Fruit fly (Drosophila melanogaster) ovary, adult (tissue): ENCODE measurements around the gene vih.

Experiments used
- CG17801 ChIP-seq: fragments of 200-800 bp; optimal IDR thresholded peaks from 2 replicates; lab custom pipeline; 2019; ENCODE audit warnings: missing biosample characterization, mild to moderate bottlenecking, missing genetic modification characterization, moderate library complexity; ENCODE audit not compliant: partially characterized antibody

vih gene

DNA sequence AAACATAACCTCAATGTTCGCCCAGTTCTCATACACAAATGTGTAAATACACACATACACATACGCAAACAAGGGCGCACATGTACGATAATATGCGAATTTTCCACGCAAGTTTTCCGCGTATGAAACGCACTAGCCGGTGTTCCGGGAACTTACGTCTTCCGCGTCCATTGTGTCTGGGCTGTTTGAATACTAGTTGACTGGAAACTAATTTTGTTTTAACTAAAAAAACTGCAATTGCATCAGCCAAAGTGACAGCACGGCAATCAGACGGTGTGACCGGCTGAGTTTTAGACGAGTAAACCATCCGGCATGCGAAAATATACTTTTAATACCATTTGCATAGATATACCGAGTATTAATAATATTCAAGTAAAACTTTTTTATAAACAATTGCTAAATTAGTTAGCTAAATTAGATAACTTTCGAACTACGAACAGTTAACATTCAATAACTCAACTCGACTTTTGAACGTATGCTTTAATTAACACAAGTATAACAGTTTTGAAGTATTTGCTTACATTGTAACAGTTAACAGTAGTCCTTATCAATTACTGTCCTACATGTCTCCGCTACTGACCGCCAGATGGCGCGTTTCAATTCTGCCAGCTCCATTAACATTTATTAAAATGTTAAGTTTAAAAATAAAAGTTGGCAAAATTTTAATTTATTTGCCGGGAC, 22.5 kb downstream of the vih start, which contains the start of gene eIF2beta:
Gene eIF2beta, minus strand, starts transcription at position 299 of the 681 bp plus-strand sequence.
- peak; percentile 40 for TF ChIP-seq CG17801

DNA sequence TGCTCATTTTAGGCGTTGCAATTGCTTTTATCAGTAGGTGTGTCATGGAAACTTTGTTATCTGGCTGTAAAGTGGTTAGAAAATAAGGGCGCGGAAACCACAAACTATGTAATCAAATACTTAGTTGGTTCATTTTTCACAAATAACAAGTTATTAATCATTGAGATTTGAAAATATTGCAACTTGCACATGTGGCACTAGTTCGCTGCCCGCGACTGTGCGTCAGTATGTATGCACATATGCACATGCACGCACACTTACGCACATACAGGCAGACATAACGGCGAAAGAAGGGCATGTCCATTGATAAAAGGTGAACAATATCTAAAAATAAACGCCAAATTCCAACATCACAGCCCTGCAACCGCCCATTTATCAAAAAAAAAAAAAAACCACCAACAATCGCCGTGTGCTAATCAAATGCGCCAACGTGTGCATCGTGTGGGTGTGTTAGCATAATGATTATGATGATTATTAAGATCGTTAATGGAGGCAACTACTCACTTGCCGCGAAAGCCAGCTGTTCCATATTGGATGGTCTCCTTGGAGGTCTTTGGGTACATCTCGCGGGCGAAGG, 25.4 kb downstream of the vih start:
- no peak for TF ChIP-seq CG17801

DNA sequence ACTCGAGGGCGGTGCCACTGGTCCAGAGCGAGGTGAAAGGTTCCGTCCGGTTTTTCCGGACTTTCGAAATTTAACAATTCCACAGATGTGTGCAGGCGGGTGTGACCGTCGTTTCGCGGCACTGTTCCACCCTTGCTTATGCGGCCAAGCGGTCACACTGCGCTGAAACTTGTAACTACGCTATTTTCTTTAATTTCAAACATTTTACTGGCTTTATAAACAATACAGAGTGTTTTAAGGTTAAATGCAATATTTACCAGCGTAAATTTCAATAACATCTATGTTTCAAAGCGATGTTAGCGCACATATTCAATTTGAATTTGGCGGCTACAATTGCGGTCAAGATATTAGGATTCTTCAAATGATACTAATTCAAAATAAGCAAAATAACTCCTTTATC, 26.0 kb downstream of the vih start, which contains the start of gene nst:
Gene nst, minus strand, starts transcription at position 128 of the 400 bp plus-strand sequence.
- TF ChIP-seq CG17801: no peak

DNA sequence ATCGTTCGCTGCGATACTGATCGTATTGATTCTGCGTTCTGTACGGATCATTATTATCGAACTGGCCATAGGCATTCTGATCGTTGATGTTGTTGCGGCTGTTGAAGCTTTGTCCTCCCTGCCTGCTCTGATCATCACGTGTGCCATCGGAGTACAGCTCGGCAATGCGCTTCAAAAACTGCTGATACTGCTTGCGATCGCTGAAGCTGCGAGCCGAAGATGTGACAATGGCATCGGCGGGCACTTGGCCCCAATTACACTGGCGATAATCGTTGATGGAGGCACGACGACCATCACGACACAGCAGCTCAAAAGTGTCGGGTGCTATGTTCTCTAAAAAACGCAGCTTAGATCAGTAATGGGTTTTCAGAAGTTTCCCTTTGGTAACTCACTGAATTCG, 28.1 kb downstream of the vih start:
- no peak for TF ChIP-seq CG17801

DNA sequence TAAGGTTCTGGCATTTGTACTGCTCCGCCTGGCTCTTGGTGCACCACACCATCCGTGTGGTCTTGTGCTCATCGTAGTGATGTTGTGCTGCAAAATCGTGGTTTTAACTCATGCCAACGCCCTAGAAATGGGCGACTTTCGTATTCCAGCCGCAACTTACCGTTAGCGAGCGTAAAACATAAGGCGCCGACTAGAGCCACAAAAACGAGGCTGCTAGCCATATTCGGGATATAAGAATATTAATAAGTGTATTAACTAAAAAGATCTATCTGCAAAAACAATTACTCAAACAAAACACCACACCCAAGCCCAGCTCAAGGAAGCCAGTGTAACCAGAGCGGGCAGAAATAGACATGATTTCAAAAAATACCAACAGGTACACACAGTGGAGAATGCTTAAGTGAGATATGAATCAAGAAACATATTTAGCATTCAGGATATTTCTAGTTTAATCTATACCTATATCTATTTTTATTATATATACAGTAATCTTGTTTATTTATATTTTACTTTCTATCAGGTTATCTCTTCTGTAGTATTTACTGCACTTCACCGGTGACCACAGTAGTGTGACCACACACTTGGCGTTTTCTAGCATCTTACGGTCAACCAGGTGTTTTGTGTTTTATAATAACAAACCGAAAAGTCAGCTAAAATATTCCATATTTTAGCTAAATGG, 29.4 kb downstream of the vih start, which contains the start of the genes Tsf2 and CG34242:
Gene Tsf2, minus strand, starts transcription at position 333 of the 679 bp plus-strand sequence.
Gene CG34242, plus strand, starts transcription at position 605 of the 679 bp plus-strand sequence.
- peak; percentile 81 for TF ChIP-seq CG17801

DNA sequence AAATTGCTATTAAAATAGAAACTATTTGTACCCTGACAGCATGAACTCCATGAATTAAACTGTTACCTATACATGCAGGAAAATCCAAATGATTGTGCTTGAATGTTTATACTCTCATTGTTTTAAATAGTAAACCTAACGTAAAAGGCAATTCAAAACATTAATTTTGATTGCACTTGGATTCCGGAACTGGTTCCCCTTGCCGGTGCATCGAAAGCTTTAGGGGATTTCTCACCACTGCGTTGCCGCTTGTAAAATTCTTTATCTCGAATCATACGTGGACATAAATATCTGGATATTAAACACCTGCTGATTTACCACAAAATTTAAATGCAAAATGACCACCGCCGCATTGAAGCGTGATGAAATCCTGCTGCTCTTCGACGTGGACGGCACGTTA, 30.2 kb downstream of the vih start, which contains the start of gene Pmm2:
Gene Pmm2, plus strand, starts transcription at position 273 of the 400 bp plus-strand sequence.
- TF ChIP-seq CG17801: peak; percentile 9

DNA sequence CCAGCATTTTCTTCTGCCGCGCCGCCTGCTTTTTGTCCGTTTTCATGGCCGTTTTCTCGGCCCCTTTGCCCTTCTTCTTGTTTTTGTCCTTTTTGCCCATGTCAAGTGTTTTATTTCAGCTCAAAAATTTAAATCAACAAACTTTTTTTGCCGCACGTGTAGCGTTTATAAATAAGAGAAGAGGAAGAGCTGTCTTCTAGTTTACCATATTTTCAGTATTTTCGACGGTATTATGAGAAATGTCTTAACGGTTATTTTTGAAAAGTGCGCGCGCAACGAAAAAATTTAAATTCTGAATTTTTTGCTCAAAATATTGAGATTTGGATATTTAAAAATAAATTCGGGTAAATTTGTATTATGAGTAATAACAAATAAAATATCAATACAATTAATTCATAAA, 33.0 kb downstream of the vih start, which contains the start of gene CG4069:
Gene CG4069, minus strand, starts transcription at position 193 of the 400 bp plus-strand sequence.
- no peak for TF ChIP-seq CG17801

DNA sequence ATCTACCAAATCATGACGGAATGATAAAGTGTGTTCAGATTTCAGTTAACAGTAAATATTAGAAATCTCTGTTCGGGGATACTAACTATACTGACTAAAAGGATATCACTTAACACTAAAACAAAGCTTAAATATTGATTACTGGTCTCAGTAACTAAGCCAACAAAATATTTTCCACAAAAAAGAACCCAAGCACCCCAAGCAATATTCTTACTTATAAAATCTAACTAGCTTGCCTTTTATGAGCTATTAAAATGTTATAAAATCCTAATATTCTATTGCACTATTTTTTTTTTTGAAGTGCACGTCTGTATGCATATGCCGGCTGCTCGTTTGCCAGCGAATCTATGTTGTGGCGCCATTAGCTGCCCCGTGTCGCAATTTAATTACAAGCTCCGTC, 45.4 kb downstream of the vih start:
- no peak for TF ChIP-seq CG17801

DNA sequence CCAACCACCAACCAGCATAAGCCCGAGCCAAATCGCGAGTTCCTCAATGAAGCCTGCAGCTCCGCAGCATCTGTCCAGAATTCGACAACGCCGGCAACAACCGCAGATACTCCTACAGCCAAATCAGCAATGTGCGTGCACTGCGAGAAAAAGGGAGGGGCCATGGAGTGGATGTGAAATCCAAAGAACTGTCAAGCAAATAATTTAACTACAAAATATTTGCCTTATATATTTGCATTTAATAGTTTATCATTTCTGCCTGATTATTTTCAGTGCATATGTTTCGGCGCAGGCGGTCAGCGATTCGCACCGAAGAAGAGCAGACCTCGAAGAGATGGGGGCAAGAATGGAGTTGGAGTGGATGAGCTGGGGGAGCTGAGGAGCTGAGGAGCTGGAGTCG, 47.6 kb downstream of the vih start:
- no peak for TF ChIP-seq CG17801
